Worm (Caenorhabditis elegans) whole organism, midembryonic: ENCODE measurements around the gene C29F7.3.

Experiments
- T22C8.4 ChIP-seq: fragments of 200-800 bp; sonication (Bioruptor generic); IDR thresholded peaks from 2 replicates; pipeline ENCODE4 v1.3.6; 2022; ENCODE audit warnings: missing genetic modification characterization, missing compliant biosample characterization
- cog-1 ChIP-seq: sonication (generic microtip); optimal IDR thresholded peaks from 2 replicates; lab custom pipeline; 2016; ENCODE audit warnings: missing genetic modification characterization, missing compliant biosample characterization
- flt-1 ChIP-seq: fragments of 200-800 bp; sonication (Bioruptor generic); IDR thresholded peaks from 2 replicates; pipeline ENCODE4 v1.3.6; 2022; ENCODE audit warnings: missing genetic modification characterization, missing compliant biosample characterization
- klf-2 ChIP-seq: fragments of 200-800 bp; sonication (Bioruptor generic); conservative IDR thresholded peaks from 2 replicates; pipeline ENCODE4 v1.3.6; 2022; ENCODE audit warnings: missing genetic modification reagents, missing genetic modification characterization, missing compliant biosample characterization
- med-1 ChIP-seq: sonication (generic microtip); optimal IDR thresholded peaks from 2 replicates; lab custom pipeline; 2017; ENCODE audit warnings: missing genetic modification characterization, mild to moderate bottlenecking, missing compliant biosample characterization, antibody characterized with exemption, missing genetic modification reagents; ENCODE audit not compliant: insufficient read depth
- ref-1 ChIP-seq: fragments of 200-800 bp; sonication (Bioruptor generic); conservative IDR thresholded peaks from 2 replicates; pipeline ENCODE4 v1.3.6; 2022; ENCODE audit warnings: missing genetic modification reagents, missing genetic modification characterization, missing compliant biosample characterization
- tab-1 ChIP-seq: fragments of 200-800 bp; sonication (Bioruptor generic); IDR thresholded peaks from 2 replicates; pipeline ENCODE4 v1.3.6; 2022; ENCODE audit warnings: missing genetic modification characterization, missing compliant biosample characterization
- ztf-23 ChIP-seq: fragments of 200-800 bp; sonication (Bioruptor generic); IDR thresholded peaks from 2 replicates; pipeline ENCODE4 v1.3.6; 2022; ENCODE audit warnings: missing genetic modification reagents, missing genetic modification characterization, missing compliant biosample characterization
- ztf-29 ChIP-seq: fragments of 200-800 bp; sonication (Bioruptor generic); IDR thresholded peaks from 2 replicates; pipeline ENCODE4 v1.3.6; 2022; ENCODE audit warnings: missing genetic modification reagents, missing genetic modification characterization, missing compliant biosample characterization

The C29F7.3 gene

ce11 chrX:13387497-13387953 lies 32.2 kb downstream of the C29F7.3 start, which contains the start of gene C49F8.3:
Gene C49F8.3, minus strand, starts transcription at chrX:13387547.
- TF ChIP-seq ztf-29 (GFP tag; lab: Robert Waterston, UW): no peak
- no peak for TF ChIP-seq ztf-23 (GFP tag; lab: Robert Waterston, UW)
- TF ChIP-seq tab-1 (GFP tag; lab: Robert Waterston, UW): no peak
- TF ChIP-seq klf-2 (GFP tag; lab: Robert Waterston, UW): no peak
- no peak for TF ChIP-seq cog-1 (tag; lab: Kevin White, UChicago)
- no peak for TF ChIP-seq ref-1
- no peak for TF ChIP-seq med-1 (GFP tag; lab: Kevin White, UChicago)
- TF ChIP-seq flt-1 (GFP tag; lab: Robert Waterston, UW): no peak
- TF ChIP-seq T22C8.4 (GFP tag; lab: Robert Waterston, UW): no peak

- TF ChIP-seq klf-2 (GFP tag; lab: Robert Waterston, UW) (no peak), tab-1 (GFP tag; lab: Robert Waterston, UW) (no peak)
These were observed 35.0 kb downstream of the C29F7.3 start for ce11 chrX:13384743-13385142.

ce11 chrX:13383273-13383672 lies 36.5 kb downstream of the C29F7.3 start:
- no peak for TF ChIP-seq T22C8.4 (GFP tag; lab: Robert Waterston, UW)
- no peak for TF ChIP-seq ref-1
- no peak for TF ChIP-seq klf-2 (GFP tag; lab: Robert Waterston, UW)
- no peak for TF ChIP-seq tab-1 (GFP tag; lab: Robert Waterston, UW)
- no peak for TF ChIP-seq flt-1 (GFP tag; lab: Robert Waterston, UW)
- TF ChIP-seq cog-1 (tag; lab: Kevin White, UChicago): no peak

ce11 chrX:13380988-13381742 lies 38.6 kb downstream of the C29F7.3 start:
- TF ChIP-seq tab-1 (GFP tag; lab: Robert Waterston, UW) (no peak), cog-1 (tag; lab: Kevin White, UChicago) (no peak), med-1 (GFP tag; lab: Kevin White, UChicago) (no peak), ref-1 (no peak), ztf-23 (GFP tag; lab: Robert Waterston, UW) (no peak), klf-2 (GFP tag; lab: Robert Waterston, UW) (no peak), flt-1 (GFP tag; lab: Robert Waterston, UW) (no peak), ztf-29 (GFP tag; lab: Robert Waterston, UW) (no peak), T22C8.4 (GFP tag; lab: Robert Waterston, UW) (no peak)

- TF ChIP-seq med-1 (GFP tag; lab: Kevin White, UChicago): no peak
- no peak for TF ChIP-seq cog-1 (tag; lab: Kevin White, UChicago)
- no peak for TF ChIP-seq ref-1
- no peak for TF ChIP-seq tab-1 (GFP tag; lab: Robert Waterston, UW)
- no peak for TF ChIP-seq flt-1 (GFP tag; lab: Robert Waterston, UW)
- TF ChIP-seq klf-2 (GFP tag; lab: Robert Waterston, UW): no peak
- TF ChIP-seq ztf-29 (GFP tag; lab: Robert Waterston, UW): no peak
- no peak for TF ChIP-seq T22C8.4 (GFP tag; lab: Robert Waterston, UW)
- TF ChIP-seq ztf-23 (GFP tag; lab: Robert Waterston, UW): no peak
These were observed 40.7 kb downstream of the C29F7.3 start for ce11 chrX:13379072-13379471.

- TF ChIP-seq klf-2 (GFP tag; lab: Robert Waterston, UW): no peak
- TF ChIP-seq ref-1: no peak
- TF ChIP-seq med-1 (GFP tag; lab: Kevin White, UChicago): no peak
- TF ChIP-seq ztf-29 (GFP tag; lab: Robert Waterston, UW): no peak
- no peak for TF ChIP-seq T22C8.4 (GFP tag; lab: Robert Waterston, UW)
- no peak for TF ChIP-seq flt-1 (GFP tag; lab: Robert Waterston, UW)
- no peak for TF ChIP-seq tab-1 (GFP tag; lab: Robert Waterston, UW)
- no peak for TF ChIP-seq cog-1 (tag; lab: Kevin White, UChicago)
- no peak for TF ChIP-seq ztf-23 (GFP tag; lab: Robert Waterston, UW)
These were observed 42.9 kb downstream of the C29F7.3 start, which contains the start of the genes C49F8.14 and gem-1 for ce11 chrX:13376851-13377250. Gene C49F8.14, minus strand, starts transcription at chrX:13376949. Gene gem-1, minus strand, starts transcription at chrX:13376992.

ce11 chrX:13376185-13376584 lies 43.5 kb downstream of the C29F7.3 start:
- TF ChIP-seq klf-2 (GFP tag; lab: Robert Waterston, UW) (no peak), med-1 (GFP tag; lab: Kevin White, UChicago) (no peak), ztf-29 (GFP tag; lab: Robert Waterston, UW) (no peak)
